Fruit fly (Drosophila melanogaster) whole organism, embryonic: ENCODE data around the gene COX5B.
A peak's percentile ranks its signal among the peaks of the same experiment; 100 is the strongest.

ENCODE experiments used
- Adf1 ChIP-seq: fragments of 200-800 bp; sonication (Bioruptor generic); IDR thresholded peaks from 2 replicates; pipeline ENCODE4 v1.3.6; 2022; ENCODE audit warnings: missing biosample characterization, missing genetic modification characterization
- Atf-2 ChIP-seq: fragments of 200-800 bp; sonication (Bioruptor generic); optimal IDR thresholded peaks from 2 replicates; lab custom pipeline; 2016; ENCODE audit warnings: missing biosample characterization, missing genetic modification characterization
- Atf3 ChIP-seq: fragments of 200-800 bp; sonication (Bioruptor generic); optimal IDR thresholded peaks from 3 replicates; lab custom pipeline; 2016; ENCODE audit warnings: missing biosample characterization, missing genetic modification characterization
- C15 ChIP-seq: fragments of 200-800 bp; sonication (Bioruptor generic); IDR thresholded peaks from 3 replicates; pipeline ENCODE4 v1.3.6; 2022; ENCODE audit warnings: missing biosample characterization, missing genetic modification characterization
- CG11560 ChIP-seq: fragments of 200-800 bp; sonication (Bioruptor generic); IDR thresholded peaks from 3 replicates; pipeline ENCODE4 v1.3.6; 2022; ENCODE audit warnings: missing biosample characterization, missing genetic modification characterization
- CG12299 ChIP-seq: fragments of 200-800 bp; sonication (Bioruptor generic); optimal IDR thresholded peaks from 2 replicates; lab custom pipeline; 2018; ENCODE audit warnings: missing biosample characterization, mild to moderate bottlenecking, missing genetic modification characterization
- CG13624 ChIP-seq: fragments of 200-800 bp; sonication (Bioruptor generic); optimal IDR thresholded peaks from 2 replicates; lab custom pipeline; 2016; ENCODE audit warnings: missing biosample characterization, missing genetic modification characterization
- CG14860 ChIP-seq: fragments of 200-800 bp; sonication (Bioruptor generic); IDR thresholded peaks from 3 replicates; pipeline ENCODE4 v1.3.6; 2022; ENCODE audit warnings: missing biosample characterization, missing genetic modification characterization; ENCODE audit not compliant: partially characterized antibody
- CG14965 ChIP-seq: fragments of 200-800 bp; sonication (Bioruptor generic); optimal IDR thresholded peaks from 2 replicates; lab custom pipeline; 2016; ENCODE audit warnings: missing biosample characterization, missing genetic modification characterization, borderline replicate concordance
- CG1529 ChIP-seq: fragments of 200-800 bp; sonication (Bioruptor generic); optimal IDR thresholded peaks from 3 replicates; lab custom pipeline; 2018; ENCODE audit warnings: missing biosample characterization, missing genetic modification characterization
- CG15479 ChIP-seq: fragments of 200-800 bp; sonication (Bioruptor generic); optimal IDR thresholded peaks from 3 replicates; lab custom pipeline; 2019; ENCODE audit warnings: missing biosample characterization, mild to moderate bottlenecking, missing genetic modification characterization, moderate library complexity
- CG16779 ChIP-seq: fragments of 200-800 bp; sonication (Bioruptor generic); IDR thresholded peaks from 2 replicates; pipeline ENCODE4 v1.3.6; 2022; ENCODE audit warnings: missing biosample characterization, missing genetic modification characterization
- CG17328 ChIP-seq: fragments of 200-800 bp; sonication (Bioruptor generic); IDR thresholded peaks from 2 replicates; pipeline ENCODE4 v1.3.6; 2022; ENCODE audit warnings: missing biosample characterization, missing genetic modification characterization
- CG17568 ChIP-seq: fragments of 200-800 bp; sonication (Bioruptor generic); optimal IDR thresholded peaks from 2 replicates; lab custom pipeline; 2018; ENCODE audit warnings: missing biosample characterization, mild to moderate bottlenecking, missing genetic modification characterization, moderate library complexity
- CG2875 ChIP-seq: fragments of 200-800 bp; sonication (Bioruptor generic); optimal IDR thresholded peaks from 2 replicates; lab custom pipeline; 2017; ENCODE audit warnings: missing biosample characterization, mild to moderate bottlenecking, missing genetic modification characterization, missing genetic modification reagents
- CG3163 ChIP-seq: fragments of 200-800 bp; sonication (Bioruptor generic); optimal IDR thresholded peaks from 3 replicates; lab custom pipeline; 2016; ENCODE audit warnings: missing biosample characterization, missing genetic modification characterization
- CG34422 ChIP-seq: fragments of 200-800 bp; sonication (Bioruptor generic); IDR thresholded peaks from 3 replicates; pipeline ENCODE4 v1.3.6; 2022; ENCODE audit warnings: missing biosample characterization, missing genetic modification characterization
- CG6654 ChIP-seq: fragments of 200-800 bp; sonication (Bioruptor generic); optimal IDR thresholded peaks from 2 replicates; lab custom pipeline; 2017; ENCODE audit warnings: missing biosample characterization, mild to moderate bottlenecking, missing genetic modification characterization
- CG8281 ChIP-seq: fragments of 200-800 bp; sonication (Bioruptor generic); optimal IDR thresholded peaks from 2 replicates; lab custom pipeline; 2018; ENCODE audit warnings: missing biosample characterization, mild to moderate bottlenecking, missing genetic modification characterization, moderate library complexity
- CG8765 ChIP-seq: fragments of 200-800 bp; sonication (Bioruptor generic); IDR thresholded peaks from 2 replicates; pipeline ENCODE4 v1.3.6; 2022; ENCODE audit warnings: missing biosample characterization, missing genetic modification characterization
- CG9437 ChIP-seq: fragments of 200-800 bp; sonication (Bioruptor generic); optimal IDR thresholded peaks from 2 replicates; lab custom pipeline; 2018; ENCODE audit warnings: missing biosample characterization, mild to moderate bottlenecking, missing genetic modification characterization
- CG9932 ChIP-seq: fragments of 200-800 bp; sonication (Bioruptor generic); IDR thresholded peaks from 2 replicates; pipeline ENCODE4 v1.3.6; 2022; ENCODE audit warnings: missing biosample characterization, missing genetic modification characterization
- CkIIα-i1 ChIP-seq: fragments of 200-800 bp; sonication (Bioruptor generic); IDR thresholded peaks from 2 replicates; pipeline ENCODE4 v1.3.6; 2022; ENCODE audit warnings: missing biosample characterization, missing genetic modification characterization
- Dbx ChIP-seq: fragments of 200-800 bp; sonication (Bioruptor generic); IDR thresholded peaks from 3 replicates; pipeline ENCODE4 v1.3.6; 2022; ENCODE audit warnings: missing biosample characterization, missing genetic modification characterization
- ERR ChIP-seq: fragments of 200-800 bp; sonication (Bioruptor generic); optimal IDR thresholded peaks from 2 replicates; lab custom pipeline; 2016; ENCODE audit warnings: missing biosample characterization, missing genetic modification characterization
- HLH3B ChIP-seq: fragments of 200-800 bp; sonication (Bioruptor generic); IDR thresholded peaks from 2 replicates; pipeline ENCODE4 v1.3.6; 2022; ENCODE audit warnings: missing biosample characterization, missing genetic modification characterization
- HLHmδ ChIP-seq: fragments of 200-800 bp; sonication (Bioruptor generic); optimal IDR thresholded peaks from 2 replicates; lab custom pipeline; 2018; ENCODE audit warnings: missing biosample characterization, mild to moderate bottlenecking, missing genetic modification characterization, moderate library complexity
- HmgZ ChIP-seq: fragments of 200-800 bp; sonication (Bioruptor generic); optimal IDR thresholded peaks from 2 replicates; lab custom pipeline; 2018; ENCODE audit warnings: missing biosample characterization, mild to moderate bottlenecking, missing genetic modification characterization
- Hsf ChIP-seq: fragments of 200-800 bp; sonication (Bioruptor generic); optimal IDR thresholded peaks from 3 replicates; lab custom pipeline; 2016; ENCODE audit warnings: missing biosample characterization, missing genetic modification characterization
- Optix ChIP-seq: fragments of 200-800 bp; sonication (Bioruptor generic); IDR thresholded peaks from 3 replicates; pipeline ENCODE4 v1.3.6; 2022; ENCODE audit warnings: missing biosample characterization, missing genetic modification characterization
- Rx ChIP-seq: fragments of 200-800 bp; sonication (Bioruptor generic); IDR thresholded peaks from 2 replicates; pipeline ENCODE4 v1.3.6; 2022; ENCODE audit warnings: missing biosample characterization, missing genetic modification characterization
- Spps ChIP-seq: fragments of 200-800 bp; sonication (Bioruptor generic); optimal IDR thresholded peaks from 2 replicates; lab custom pipeline; 2018; ENCODE audit warnings: missing biosample characterization, mild to moderate bottlenecking, missing genetic modification characterization
- ato ChIP-seq: fragments of 200-800 bp; sonication (Bioruptor generic); IDR thresholded peaks from 2 replicates; pipeline ENCODE4 v1.3.6; 2022; ENCODE audit warnings: missing biosample characterization, missing genetic modification characterization; ENCODE audit not compliant: partially characterized antibody
- bcd ChIP-seq: fragments of 200-800 bp; sonication (Bioruptor generic); optimal IDR thresholded peaks from 2 replicates; lab custom pipeline; 2017; ENCODE audit warnings: missing biosample characterization, mild to moderate bottlenecking, missing genetic modification characterization
- dmrt99B ChIP-seq: fragments of 200-800 bp; sonication (Bioruptor generic); optimal IDR thresholded peaks from 2 replicates; lab custom pipeline; 2018; ENCODE audit warnings: missing biosample characterization, mild to moderate bottlenecking, missing genetic modification characterization, moderate library complexity
- dpn ChIP-seq, 2 experiments: fragments of 200-800 bp; sonication (Bioruptor generic); optimal IDR thresholded peaks; 3 replicates each; lab custom pipeline; 2016; ENCODE audit warnings: missing biosample characterization in 2 of 2, missing genetic modification characterization in 2 of 2
- exex ChIP-seq: fragments of 200-800 bp; sonication (Bioruptor generic); optimal IDR thresholded peaks from 4 replicates; lab custom pipeline; 2018; ENCODE audit warnings: missing biosample characterization, mild to moderate bottlenecking, missing genetic modification characterization, moderate library complexity
- eyg ChIP-seq: fragments of 200-800 bp; sonication (Bioruptor generic); optimal IDR thresholded peaks from 3 replicates; lab custom pipeline; 2016; ENCODE audit warnings: missing biosample characterization, missing genetic modification characterization
- fd96Cb ChIP-seq: fragments of 200-800 bp; sonication (Bioruptor generic); optimal IDR thresholded peaks from 2 replicates; lab custom pipeline; 2018; ENCODE audit warnings: missing biosample characterization, mild to moderate bottlenecking, missing genetic modification characterization, moderate library complexity
- h ChIP-seq: fragments of >200 bp; optimal IDR thresholded peaks from 2 replicates; lab custom pipeline; 2017
- jigr1 ChIP-seq: fragments of 200-800 bp; sonication (Bioruptor generic); IDR thresholded peaks from 3 replicates; pipeline ENCODE4 v1.3.6; 2022; ENCODE audit warnings: missing biosample characterization, missing genetic modification characterization
- kay ChIP-seq: fragments of 200-800 bp; sonication (Bioruptor generic); optimal IDR thresholded peaks from 2 replicates; lab custom pipeline; 2016; ENCODE audit warnings: missing biosample characterization, missing genetic modification characterization
- knrl ChIP-seq: fragments of 200-800 bp; sonication (Bioruptor generic); IDR thresholded peaks from 3 replicates; pipeline ENCODE4 v1.3.6; 2022; ENCODE audit warnings: missing biosample characterization, missing genetic modification characterization; ENCODE audit not compliant: partially characterized antibody
- pros ChIP-seq: fragments of 200-800 bp; sonication (Bioruptor generic); optimal IDR thresholded peaks from 3 replicates; lab custom pipeline; 2019; ENCODE audit warnings: missing biosample characterization, mild to moderate bottlenecking, missing genetic modification characterization, moderate library complexity
- pzg ChIP-seq: fragments of 200-800 bp; sonication (Bioruptor generic); optimal IDR thresholded peaks from 3 replicates; lab custom pipeline; 2018; ENCODE audit warnings: missing biosample characterization, mild to moderate bottlenecking, missing genetic modification characterization, moderate library complexity
- slbo ChIP-seq: fragments of 200-800 bp; sonication (Bioruptor generic); IDR thresholded peaks from 2 replicates; pipeline ENCODE4 v1.3.6; 2022; ENCODE audit warnings: missing biosample characterization, missing genetic modification characterization
- stc ChIP-seq: fragments of 200-800 bp; sonication (Bioruptor generic); IDR thresholded peaks from 2 replicates; pipeline ENCODE4 v1.3.6; 2022; ENCODE audit warnings: missing biosample characterization, missing genetic modification characterization
- vvl ChIP-seq: fragments of 200-800 bp; sonication (Bioruptor generic); IDR thresholded peaks from 2 replicates; pipeline ENCODE4 v1.3.6; 2022; ENCODE audit warnings: missing biosample characterization, missing genetic modification characterization
- zen2 ChIP-seq: fragments of 200-800 bp; sonication (Bioruptor generic); IDR thresholded peaks from 3 replicates; pipeline ENCODE4 v1.3.6; 2022; ENCODE audit warnings: missing biosample characterization, missing genetic modification characterization; ENCODE audit not compliant: partially characterized antibody

Gene COX5B

DNA sequence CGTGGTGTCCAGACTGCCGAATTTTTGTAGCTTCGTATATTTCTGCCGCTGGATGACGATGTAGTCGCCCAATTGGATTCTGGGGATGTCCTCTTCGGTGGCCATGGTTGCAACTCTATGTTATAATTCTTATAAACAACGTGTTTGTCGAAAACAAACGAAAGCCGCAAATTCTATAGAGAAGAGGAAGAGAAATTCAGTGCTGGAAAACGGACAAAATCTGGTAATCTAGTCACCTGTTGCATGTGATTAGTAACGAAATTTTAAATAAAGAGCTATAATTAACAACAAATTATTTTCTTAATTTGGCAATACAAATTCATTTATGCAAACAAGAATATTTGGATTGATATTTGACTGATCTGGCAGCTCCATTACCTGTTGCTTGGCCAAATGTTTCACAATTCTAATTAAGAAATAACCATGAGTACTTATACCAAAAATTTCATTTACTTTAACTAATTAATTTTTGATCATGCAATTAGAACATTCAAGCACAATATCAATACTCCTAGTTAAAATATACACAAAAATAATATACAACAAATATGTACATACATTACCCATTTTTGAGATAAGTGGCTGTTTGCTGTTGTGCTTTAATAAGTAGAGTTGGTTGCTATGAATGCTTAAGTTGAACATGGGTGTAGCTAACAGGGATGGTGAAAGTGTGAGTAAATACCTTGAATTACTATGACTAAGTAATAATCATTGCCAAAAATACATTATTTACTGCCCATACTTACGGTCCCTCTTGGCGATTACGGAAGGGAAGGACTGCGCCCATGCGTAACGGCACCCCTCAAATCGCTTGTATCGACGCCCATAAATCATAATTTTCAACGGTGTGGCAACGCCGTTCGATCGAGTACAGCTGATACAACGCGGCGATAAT, 4.1 kb downstream of the COX5B start, which contains the start of the genes Trmt6 and Ent2 (continued):
- peak; percentile 84 for TF ChIP-seq CG8281 (tag; lab: Kevin White, UChicago)
- no peak for TF ChIP-seq ato (GFP tag; lab: Robert Waterston, UW)
- TF ChIP-seq pzg: peak; percentile 54
- TF ChIP-seq CG11560 (tag; lab: Robert Waterston, UW): peak; percentile 91
- TF ChIP-seq CG15479: peak; percentile 9
- TF ChIP-seq Adf1 (GFP tag; lab: Robert Waterston, UW): peak; percentile 77
- 0 out of 3 replicates have a peak, but pooled peaks have one; percentile 8 for TF ChIP-seq knrl (GFP tag; lab: Robert Waterston, UW)
- peak; percentile 98 for TF ChIP-seq dpn (GFP tag; optimal IDR thresholded peaks at IDR 0.05; lab: Kevin White, UChicago)
- peak; percentile 99 for TF ChIP-seq slbo (GFP tag; lab: Robert Waterston, UW)
- peak; percentile 94 for TF ChIP-seq dmrt99B (tag; lab: Kevin White, UChicago)
- peak; percentile 92 for TF ChIP-seq C15 (GFP tag; lab: Robert Waterston, UW)
- peak; percentile 94 for TF ChIP-seq Atf-2 (GFP tag; lab: Kevin White, UChicago)
- TF ChIP-seq HmgZ (tag; lab: Kevin White, UChicago): peak; percentile 97
- peak; percentile 97 for TF ChIP-seq CG8765 (GFP tag; lab: Robert Waterston, UW)
- TF ChIP-seq CG12299 (tag; lab: Kevin White, UChicago): peak; percentile 72
- peak; percentile 58 for TF ChIP-seq Spps (tag; lab: Kevin White, UChicago)
- TF ChIP-seq stc (GFP tag; lab: Robert Waterston, UW): peak; percentile 97
- peak; percentile 98 for TF ChIP-seq HLH3B (GFP tag; lab: Robert Waterston, UW)
- peak; percentile 85 for TF ChIP-seq CG3163 (GFP tag; lab: Kevin White, UChicago)
- TF ChIP-seq ERR (GFP tag; lab: Kevin White, UChicago): peak; percentile 96
- peak; percentile 87 for TF ChIP-seq CkIIα-i1
- TF ChIP-seq vvl: peak; percentile 99
- peak; percentile 96 for TF ChIP-seq bcd (GFP tag; lab: Kevin White, UChicago)
- TF ChIP-seq CG2875 (GFP tag; lab: Kevin White, UChicago): peak; percentile 85
- peak; percentile 95 for TF ChIP-seq fd96Cb (tag; lab: Kevin White, UChicago)
- TF ChIP-seq CG16779 (GFP tag; lab: Robert Waterston, UW): peak; percentile 97
- peak; percentile 80 for TF ChIP-seq CG17568 (GFP tag; lab: Kevin White, UChicago)
- TF ChIP-seq Rx (GFP tag; lab: Robert Waterston, UW): peak; percentile 98
- no peak for TF ChIP-seq h (lab: Kevin White, UChicago)
- peak; percentile 98 for TF ChIP-seq CG34422 (GFP tag; lab: Robert Waterston, UW)
- TF ChIP-seq HLHmδ (GFP tag; lab: Kevin White, UChicago): no peak
- peak; percentile 93 for TF ChIP-seq Atf3
- TF ChIP-seq CG17328 (GFP tag; lab: Robert Waterston, UW): peak; percentile 97
- peak; percentile 47 for TF ChIP-seq CG14965 (GFP tag; lab: Kevin White, UChicago)
- peak; percentile 87 for TF ChIP-seq CG6654 (GFP tag; lab: Kevin White, UChicago)
- peak; percentile 97 for TF ChIP-seq Optix
- TF ChIP-seq jigr1: peak; percentile 96
- peak; percentile 34 for TF ChIP-seq pros
- TF ChIP-seq kay (GFP tag; lab: Kevin White, UChicago): peak; percentile 87
- TF ChIP-seq zen2 (GFP tag; lab: Robert Waterston, UW): no peak
- TF ChIP-seq eyg (GFP tag; lab: Kevin White, UChicago): peak; percentile 94
- peak; percentile 82 for TF ChIP-seq CG1529
- TF ChIP-seq Dbx (GFP tag; lab: Robert Waterston, UW): peak; percentile 97
- TF ChIP-seq CG14860 (GFP tag; lab: Robert Waterston, UW): no peak
- TF ChIP-seq exex: peak; percentile 83
- peak; percentile 86 for TF ChIP-seq CG9437 (GFP tag; lab: Kevin White, UChicago)
- peak; percentile 96 for TF ChIP-seq CG13624
- TF ChIP-seq Hsf (GFP tag; lab: Kevin White, UChicago): peak; percentile 97
- peak; percentile 98 for TF ChIP-seq CG9932 (GFP tag; lab: Robert Waterston, UW)
